Worm (Caenorhabditis elegans) whole organism, young adult: ENCODE data around the gene ZK863.8.

Experiments
- B0336.3 ChIP-seq: fragments of 200-800 bp; sonication (Bioruptor generic); IDR thresholded peaks from 2 replicates; pipeline ENCODE4 v1.3.6; 2022; ENCODE audit warnings: missing genetic modification characterization, missing compliant biosample characterization
- F37B4.10 ChIP-seq: fragments of 200-800 bp; sonication (Bioruptor generic); IDR thresholded peaks from 2 replicates; pipeline ENCODE4 v1.3.6; 2022; ENCODE audit warnings: missing genetic modification characterization, missing compliant biosample characterization
- F39B2.1 ChIP-seq: fragments of 200-800 bp; sonication (Bioruptor generic); IDR thresholded peaks from 2 replicates; pipeline ENCODE4 v1.3.6; 2022; ENCODE audit warnings: missing genetic modification reagents, missing genetic modification characterization, missing compliant biosample characterization
- F57A8.1 ChIP-seq: fragments of 200-800 bp; sonication (Bioruptor generic); optimal IDR thresholded peaks from 2 replicates; lab custom pipeline; 2018; ENCODE audit warnings: mild to moderate bottlenecking, missing genetic modification characterization, moderate library complexity, missing compliant biosample characterization
- F57C9.4 ChIP-seq: sonication (generic microtip); optimal IDR thresholded peaks from 2 replicates; lab custom pipeline; 2017; ENCODE audit warnings: mild to moderate bottlenecking, missing genetic modification characterization, missing compliant biosample characterization
- K11D2.4 ChIP-seq: fragments of 200-800 bp; sonication (Bioruptor generic); IDR thresholded peaks from 2 replicates; pipeline ENCODE4 v1.3.6; 2022; ENCODE audit warnings: missing genetic modification reagents, missing genetic modification characterization, missing compliant biosample characterization
- K12H6.12 ChIP-seq: fragments of 200-800 bp; sonication (Bioruptor generic); optimal IDR thresholded peaks from 2 replicates; lab custom pipeline; 2018; ENCODE audit warnings: mild to moderate bottlenecking, missing genetic modification characterization, missing compliant biosample characterization
- T07F8.4 ChIP-seq: sonication (generic microtip); optimal IDR thresholded peaks from 2 replicates; lab custom pipeline; 2016; ENCODE audit warnings: mild to moderate bottlenecking, missing genetic modification characterization, moderate library complexity, missing compliant biosample characterization
- Y67H2A.10 ChIP-seq: fragments of 200-800 bp; sonication (Bioruptor generic); conservative IDR thresholded peaks from 2 replicates; pipeline ENCODE4 v1.3.6; 2022; ENCODE audit warnings: missing genetic modification reagents, missing genetic modification characterization, missing compliant biosample characterization
- Y95B8A.8 ChIP-seq: fragments of 200-800 bp; sonication (Bioruptor generic); IDR thresholded peaks from 2 replicates; pipeline ENCODE4 v1.3.6; 2022; ENCODE audit warnings: missing genetic modification reagents, missing genetic modification characterization, missing compliant biosample characterization
- aptf-3 ChIP-seq: fragments of 200-800 bp; sonication (Bioruptor generic); IDR thresholded peaks from 2 replicates; pipeline ENCODE4 v1.3.6; 2022; ENCODE audit warnings: missing genetic modification characterization, missing compliant biosample characterization
- athp-1 ChIP-seq: sonication (generic microtip); optimal IDR thresholded peaks from 2 replicates; lab custom pipeline; 2017; ENCODE audit warnings: mild to moderate bottlenecking, missing genetic modification characterization, missing compliant biosample characterization
- attf-3 ChIP-seq: fragments of 200-800 bp; sonication (Bioruptor generic); conservative IDR thresholded peaks from 2 replicates; pipeline ENCODE4 v1.3.6; 2022; ENCODE audit warnings: missing genetic modification reagents, missing genetic modification characterization, missing compliant biosample characterization
- bed-1 ChIP-seq: fragments of 200-800 bp; sonication (Bioruptor generic); IDR thresholded peaks from 2 replicates; pipeline ENCODE4 v1.3.6; 2022; ENCODE audit warnings: missing genetic modification reagents, missing genetic modification characterization, missing compliant biosample characterization
- bed-2 ChIP-seq: fragments of 200-800 bp; sonication (Bioruptor generic); IDR thresholded peaks from 2 replicates; pipeline ENCODE4 v1.3.6; 2022; ENCODE audit warnings: missing genetic modification reagents, missing genetic modification characterization, missing compliant biosample characterization
- cebp-2 ChIP-seq: fragments of 200-800 bp; sonication (Bioruptor generic); IDR thresholded peaks from 2 replicates; pipeline ENCODE4 v1.3.6; 2022; ENCODE audit warnings: missing genetic modification characterization, missing compliant biosample characterization
- ceh-100 ChIP-seq: fragments of 200-800 bp; sonication (Bioruptor generic); IDR thresholded peaks from 2 replicates; pipeline ENCODE4 v1.3.6; 2022; ENCODE audit warnings: missing genetic modification reagents, missing genetic modification characterization, missing compliant biosample characterization
- ceh-79 ChIP-seq: sonication (generic microtip); optimal IDR thresholded peaks from 2 replicates; lab custom pipeline; 2017; ENCODE audit warnings: mild to moderate bottlenecking, missing genetic modification characterization, missing compliant biosample characterization
- dpff-1 ChIP-seq: sonication (generic microtip); optimal IDR thresholded peaks from 2 replicates; lab custom pipeline; 2017; ENCODE audit warnings: mild to moderate bottlenecking, missing genetic modification characterization, missing compliant biosample characterization
- gei-17 ChIP-seq: fragments of 200-800 bp; sonication (Bioruptor generic); optimal IDR thresholded peaks from 2 replicates; lab custom pipeline; 2018; ENCODE audit warnings: mild to moderate bottlenecking, missing genetic modification characterization, missing compliant biosample characterization
- hlh-12 ChIP-seq: sonication (generic microtip); optimal IDR thresholded peaks from 2 replicates; lab custom pipeline; 2016; ENCODE audit warnings: missing genetic modification characterization, missing compliant biosample characterization
- hmg-1.2 ChIP-seq: fragments of 200-800 bp; sonication (Bioruptor generic); IDR thresholded peaks from 2 replicates; pipeline ENCODE4 v1.3.6; 2022; ENCODE audit warnings: missing genetic modification reagents, missing genetic modification characterization, missing compliant biosample characterization
- hmg-20 ChIP-seq: fragments of 200-800 bp; sonication (Bioruptor generic); IDR thresholded peaks from 2 replicates; pipeline ENCODE4 v1.3.6; 2022; ENCODE audit warnings: missing genetic modification reagents, missing genetic modification characterization, missing compliant biosample characterization
- hsf-1 ChIP-seq: fragments of 200-800 bp; sonication (Bioruptor generic); IDR thresholded peaks from 2 replicates; pipeline ENCODE4 v1.3.6; 2022; ENCODE audit warnings: missing genetic modification reagents, missing genetic modification characterization, missing compliant biosample characterization
- lag-1 ChIP-seq: fragments of 200-800 bp; sonication (Bioruptor generic); IDR thresholded peaks from 2 replicates; pipeline ENCODE4 v1.3.6; 2022; ENCODE audit warnings: missing genetic modification reagents, missing genetic modification characterization, missing compliant biosample characterization
- let-526 ChIP-seq: fragments of 200-800 bp; sonication (Bioruptor generic); IDR thresholded peaks from 2 replicates; pipeline ENCODE4 v1.3.6; 2022; ENCODE audit warnings: missing genetic modification reagents, missing genetic modification characterization, missing compliant biosample characterization
- let-607 ChIP-seq, 2 experiments: fragments of 200-800 bp in 1 of 2; sonication (Bioruptor generic) in 1 of 2; sonication (generic microtip) in 1 of 2; optimal IDR thresholded peaks; 2 replicates each; lab custom pipeline; 2016 to 2018; ENCODE audit warnings: mild to moderate bottlenecking in 2 of 2, missing compliant biosample characterization in 2 of 2, missing genetic modification characterization in 2 of 2, moderate library complexity in 2 of 2, missing genotype in 1 of 2
- madf-3 ChIP-seq: fragments of 200-800 bp; sonication (Bioruptor generic); IDR thresholded peaks from 2 replicates; pipeline ENCODE4 v1.3.6; 2022; ENCODE audit warnings: missing genetic modification reagents, missing genetic modification characterization, missing compliant biosample characterization
- mel-28 ChIP-seq: sonication (generic microtip); optimal IDR thresholded peaks from 2 replicates; lab custom pipeline; 2016; ENCODE audit warnings: borderline replicate concordance, mild to moderate bottlenecking, missing genetic modification characterization, missing compliant biosample characterization
- mes-4 ChIP-seq: sonication (generic microtip); optimal IDR thresholded peaks from 2 replicates; lab custom pipeline; 2016; ENCODE audit warnings: missing genotype, missing genetic modification characterization, missing compliant biosample characterization
- nhr-120 ChIP-seq: fragments of 200-800 bp; sonication (Bioruptor generic); IDR thresholded peaks from 2 replicates; pipeline ENCODE4 v1.3.6; 2022; ENCODE audit warnings: missing genetic modification characterization, missing compliant biosample characterization
- nhr-80 ChIP-seq: sonication (generic microtip); optimal IDR thresholded peaks from 2 replicates; lab custom pipeline; 2016; ENCODE audit warnings: missing genetic modification characterization, missing compliant biosample characterization
- sea-2 ChIP-seq: fragments of 200-800 bp; sonication (Bioruptor generic); IDR thresholded peaks from 2 replicates; pipeline ENCODE4 v1.3.6; 2022; ENCODE audit warnings: missing genetic modification characterization, missing compliant biosample characterization
- snpc-4 ChIP-seq, 5 experiments: fragments of 150-350 bp in 1 of 5; sonication (generic microtip) in 4 of 5; optimal IDR thresholded peaks; 2 replicates each; lab custom pipeline; 2014 to 2018; ENCODE audit warnings: missing genetic modification characterization in 5 of 5, missing biosample characterization in 3 of 5, antibody characterized with exemption in 2 of 5, mild to moderate bottlenecking in 2 of 5, missing compliant biosample characterization in 2 of 5, missing genotype in 2 of 5, moderate library complexity in 2 of 5, missing genetic modification reagents in 1 of 5
- tbx-9 ChIP-seq: sonication (generic microtip); optimal IDR thresholded peaks from 2 replicates; lab custom pipeline; 2016; ENCODE audit warnings: borderline replicate concordance, missing genetic modification characterization, inconsistent platforms, missing compliant biosample characterization
- tlf-1 ChIP-seq: fragments of 200-800 bp; sonication (Bioruptor generic); optimal IDR thresholded peaks from 2 replicates; lab custom pipeline; 2018; ENCODE audit warnings: mild to moderate bottlenecking, missing genetic modification characterization, missing compliant biosample characterization
- unc-62 ChIP-seq: fragments of 150-350 bp; optimal IDR thresholded peaks from 2 replicates; lab custom pipeline; 2014; ENCODE audit warnings: missing biosample characterization, missing genetic modification reagents, missing genetic modification characterization
- zim-3 ChIP-seq: sonication (generic microtip); optimal IDR thresholded peaks from 2 replicates; lab custom pipeline; 2017; ENCODE audit warnings: mild to moderate bottlenecking, missing genetic modification characterization, moderate library complexity, missing compliant biosample characterization
- ztf-25 ChIP-seq: fragments of 200-800 bp; sonication (Bioruptor generic); IDR thresholded peaks from 2 replicates; pipeline ENCODE4 v1.3.6; 2022; ENCODE audit warnings: missing genetic modification reagents, missing genetic modification characterization, missing compliant biosample characterization

ZK863.8 gene

ce11 chrV:12213027-12213426 is 25.7 kb upstream of the ZK863.8 start, which contains the start of gene vab-8:
Gene vab-8 (plus strand): TSS chrV:12213327.
- TF ChIP-seq nhr-80 (tag; lab: Kevin White, UChicago): peak; percentile 57
- TF ChIP-seq hlh-12 (tag; lab: Kevin White, UChicago): no peak

DNA sequence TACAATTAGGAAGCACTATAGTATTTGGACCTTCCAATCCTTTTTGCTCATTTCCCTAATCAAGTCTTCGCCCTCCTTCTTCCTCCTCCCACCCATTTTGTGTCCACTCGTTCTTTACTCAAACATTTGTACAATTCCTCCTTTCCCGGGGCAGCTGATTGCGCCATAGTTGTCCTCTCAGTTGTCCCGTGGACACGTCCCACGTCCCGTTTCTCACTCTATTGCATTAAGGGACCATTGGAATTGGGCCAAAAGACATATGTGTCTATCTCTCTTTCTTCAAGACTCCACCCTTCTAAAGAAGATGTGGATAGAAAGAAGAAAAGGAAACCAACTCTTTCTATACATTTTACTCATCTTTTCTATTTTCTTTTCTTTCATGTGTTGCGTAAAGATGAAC is 23.8 kb upstream of the ZK863.8 start:
- TF ChIP-seq F57A8.1 (GFP tag; lab: Kevin White, UChicago) (no peak), cebp-2 (GFP tag; lab: Robert Waterston, UW) (no peak), unc-62 (GFP tag; lab: Kevin White, UChicago) (no peak), F37B4.10 (GFP tag; lab: Robert Waterston, UW) (no peak), zim-3 (tag; lab: Kevin White, UChicago) (no peak), snpc-4 (GFP tag; optimal IDR thresholded peaks at IDR 0.05; lab: Kevin White, UChicago) (no peak), snpc-4 (tag; optimal IDR thresholded peaks at IDR 0.05; lab: Kevin White, UChicago) (no peak), Y67H2A.10 (no peak)

DNA sequence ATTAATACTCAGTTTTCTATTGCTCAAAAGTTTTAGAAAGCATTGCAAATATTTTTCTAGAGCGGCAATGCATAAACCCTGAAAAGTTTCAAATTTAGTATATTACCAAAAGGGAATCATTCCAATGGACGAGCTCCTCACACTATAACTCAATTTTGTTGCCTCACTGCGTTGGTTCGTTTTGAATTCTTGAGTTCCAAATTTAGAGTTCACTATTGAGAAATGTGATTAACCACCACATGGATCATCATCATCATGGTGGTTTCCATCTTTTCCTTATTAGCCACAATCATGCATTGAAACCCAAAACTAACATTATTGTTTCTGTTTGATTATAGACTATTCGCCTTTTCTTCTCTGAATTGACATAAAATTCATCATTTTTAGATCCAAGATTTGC is 22.6 kb upstream of the ZK863.8 start:
- no peak for TF ChIP-seq hmg-20
- TF ChIP-seq sea-2: no peak
- TF ChIP-seq aptf-3: no peak
- TF ChIP-seq nhr-120: no peak
- TF ChIP-seq F57C9.4 (tag; lab: Kevin White, UChicago): no peak
- TF ChIP-seq tlf-1 (GFP tag; lab: Kevin White, UChicago): no peak
- TF ChIP-seq let-526 (GFP tag; lab: Robert Waterston, UW): no peak
- TF ChIP-seq Y95B8A.8 (GFP tag; lab: Robert Waterston, UW): no peak
- no peak for TF ChIP-seq bed-1 (GFP tag; lab: Robert Waterston, UW)
- no peak for TF ChIP-seq tbx-9 (tag; lab: Kevin White, UChicago)
- no peak for TF ChIP-seq hmg-1.2 (GFP tag; lab: Robert Waterston, UW)
- no peak for TF ChIP-seq K11D2.4 (GFP tag; lab: Robert Waterston, UW)

DNA sequence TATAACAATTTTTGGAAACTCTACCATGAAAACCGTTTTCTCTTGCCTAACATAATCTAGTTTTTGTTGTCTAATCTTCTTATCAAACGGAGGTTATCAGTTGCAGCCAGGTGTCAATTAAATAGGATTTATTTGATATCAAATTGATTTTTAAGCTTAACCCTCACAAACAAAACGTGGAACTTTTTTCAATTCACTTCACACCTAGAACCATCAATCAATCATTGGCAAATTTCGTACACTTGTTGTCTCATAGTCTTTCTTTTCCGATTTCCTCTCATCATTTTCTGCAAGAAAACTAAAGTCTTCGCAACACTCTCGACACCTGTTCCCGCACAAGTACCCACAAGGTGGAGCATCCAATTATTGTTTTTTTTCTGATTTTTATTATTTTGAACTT is 21.4 kb upstream of the ZK863.8 start:
- TF ChIP-seq nhr-80 (tag; lab: Kevin White, UChicago): peak; percentile 70
- TF ChIP-seq let-607 (tag; optimal IDR thresholded peaks at IDR 0.05; lab: Kevin White, UChicago): peak; percentile 96
- TF ChIP-seq K11D2.4 (GFP tag; lab: Robert Waterston, UW): no peak
- TF ChIP-seq lag-1: no peak

ce11 chrV:12199474-12199873 is 12.2 kb upstream of the ZK863.8 start:
- TF ChIP-seq bed-2 (GFP tag; lab: Robert Waterston, UW) (no peak), mes-4 (tag; lab: Kevin White, UChicago) (no peak), snpc-4 (GFP tag; optimal IDR thresholded peaks at IDR 0.05; lab: Kevin White, UChicago) (no peak), snpc-4 (tag; optimal IDR thresholded peaks at IDR 0.05; lab: Kevin White, UChicago) (no peak), ztf-25 (GFP tag; lab: Robert Waterston, UW) (no peak), gei-17 (GFP tag; lab: Kevin White, UChicago) (no peak), mel-28 (tag; lab: Kevin White, UChicago) (no peak), madf-3 (GFP tag; lab: Robert Waterston, UW) (no peak), B0336.3 (GFP tag; lab: Robert Waterston, UW) (no peak), athp-1 (tag; lab: Kevin White, UChicago) (no peak), T07F8.4 (tag; lab: Kevin White, UChicago) (no peak), hsf-1 (GFP tag; lab: Robert Waterston, UW) (no peak), dpff-1 (tag; lab: Kevin White, UChicago) (no peak), K12H6.12 (no peak), attf-3 (no peak), ceh-100 (GFP tag; lab: Robert Waterston, UW) (no peak), ceh-79 (no peak), F39B2.1 (GFP tag; lab: Robert Waterston, UW) (no peak)
